Worm (Caenorhabditis elegans): ENCODE results near the gene F31F7.2.
A peak's percentile ranks its signal among the peaks of the same experiment; 100 is the strongest.

F31F7.2 gene

ce11 chrV:6229457-6229949 is 41.1 kb upstream of the F31F7.2 start (continued):
- TF ChIP-seq F49E8.2 (tag; optimal IDR thresholded peaks at IDR 0.05; ENCODE audit: borderline replicate concordance) (no peak), nhr-6 (tag; optimal IDR thresholded peaks at IDR 0.05) (no peak), nhr-102 (tag; optimal IDR thresholded peaks at IDR 0.05) (peak; percentile 87), zfp-3 (GFP tag; conservative IDR thresholded peaks at IDR 0.05) (peak; percentile 38; the same call in 1 of the 2 replicates), lsy-2 (tag; optimal IDR thresholded peaks at IDR 0.05) (peak; percentile 67 to 80), aly-2 (tag; optimal IDR thresholded peaks at IDR 0.05) (no peak), ztf-7 (tag; optimal IDR thresholded peaks at IDR 0.05) (peak; percentile 44), mxl-2 (GFP tag; conservative IDR thresholded peaks at IDR 0.05) (no peak), hif-1 (tag; optimal IDR thresholded peaks at IDR 0.05) (peak; percentile 69 to 95), tra-1 (GFP tag; IDR thresholded peaks at IDR 0.05) (peak; percentile 91), unc-130 (GFP tag; optimal IDR thresholded peaks at IDR 0.05) (no peak), ZK337.2 (GFP tag; IDR thresholded peaks at IDR 0.05) (no peak), nhr-42 (GFP tag; IDR thresholded peaks at IDR 0.05) (0 out of 2 replicates have a peak, but pooled peaks have one; percentile 27), unc-39 (tag; optimal IDR thresholded peaks at IDR 0.05) (no peak), mxl-3 (GFP tag; optimal IDR thresholded peaks at IDR 0.05) (peak; percentile 65), mep-1 (tag; optimal IDR thresholded peaks at IDR 0.05) (peak; percentile 82), snpc-1.2 (GFP tag; IDR thresholded peaks at IDR 0.05) (no peak), aha-1 (tag) (peak; percentile 99), mdt-29 (GFP tag; IDR thresholded peaks at IDR 0.05) (no peak), jun-1 (tag; optimal IDR thresholded peaks at IDR 0.05) (peak; percentile 56), nhr-111 (GFP tag; optimal IDR thresholded peaks at IDR 0.05) (no peak), dmd-6 (GFP tag; IDR thresholded peaks at IDR 0.05) (peak; percentile 87), R02D3.7 (tag; optimal IDR thresholded peaks at IDR 0.05) (no peak), saeg-2 (GFP tag; IDR thresholded peaks at IDR 0.05) (peak; percentile 18; the same call in 1 of the 2 replicates), ceh-32 (tag; optimal IDR thresholded peaks at IDR 0.05; ENCODE audit: poor library complexity) (no peak), Y105C5A.15 (GFP tag; IDR thresholded peaks at IDR 0.05) (no peak), gei-8 (GFP tag; optimal IDR thresholded peaks at IDR 0.05) (peak; percentile 78), F44E2.7 (GFP tag; IDR thresholded peaks at IDR 0.05) (no peak), ama-1 (optimal IDR thresholded peaks at IDR 0.05) (peak; percentile 36), nhr-11 (tag; optimal IDR thresholded peaks at IDR 0.05) (peak; percentile 55), Y5F2A.4 (GFP tag; optimal IDR thresholded peaks at IDR 0.05) (no peak), daf-19 (GFP tag; conservative IDR thresholded peaks at IDR 0.05) (no peak), cey-2 (tag; optimal IDR thresholded peaks at IDR 0.05; ENCODE audit: borderline replicate concordance, insufficient read depth) (no peak), mes-2 (tag; optimal IDR thresholded peaks at IDR 0.05; ENCODE audit: poor library complexity, severe bottlenecking) (peak; percentile 28), vab-7 (GFP tag; IDR thresholded peaks at IDR 0.05) (no peak), egl-43 (GFP tag; IDR thresholded peaks at IDR 0.05) (no peak), spr-1 (tag; optimal IDR thresholded peaks at IDR 0.05) (peak; percentile 22), unc-62 (GFP tag; optimal IDR thresholded peaks at IDR 0.05 in 1 of 2) (peak in 1 of 2 experiments; percentile 3), unc-62 (tag; optimal IDR thresholded peaks at IDR 0.05) (no peak), F26F4.8 (GFP tag; conservative IDR thresholded peaks at IDR 0.05) (no peak), php-3 (GFP tag; IDR thresholded peaks at IDR 0.05) (peak; percentile 62; the same call in 1 of the 2 replicates), arid-1 (GFP tag; conservative IDR thresholded peaks at IDR 0.05) (no peak), egl-27 (tag; optimal IDR thresholded peaks at IDR 0.05) (no peak), fos-1 (tag; optimal IDR thresholded peaks at IDR 0.05) (no peak), sdz-12 (GFP tag; optimal IDR thresholded peaks at IDR 0.05) (no peak), spr-3 (GFP tag; optimal IDR thresholded peaks at IDR 0.05) (no peak), daf-12 (tag; optimal IDR thresholded peaks at IDR 0.05) (no peak), ceh-62 (tag; optimal IDR thresholded peaks at IDR 0.05) (no peak), ctbp-1 (GFP tag; IDR thresholded peaks at IDR 0.05) (peak; percentile 71), set-16 (GFP tag; IDR thresholded peaks at IDR 0.05) (peak; percentile 30), dmd-8 (GFP tag; IDR thresholded peaks at IDR 0.05) (no peak)
